Worm (Caenorhabditis elegans) whole organism, L4 larva: ENCODE results near the gene F59B10.2.

Experiments
- dve-1 ChIP-seq: sonication (generic microtip); optimal IDR thresholded peaks from 2 replicates; lab custom pipeline; 2017; ENCODE audit warnings: antibody characterized with exemption, mild to moderate bottlenecking, missing genetic modification characterization, missing compliant biosample characterization; ENCODE audit not compliant: insufficient read depth
- nhr-102 ChIP-seq: sonication (generic microtip); optimal IDR thresholded peaks from 2 replicates; lab custom pipeline; 2016; ENCODE audit warnings: mild to moderate bottlenecking, missing genetic modification characterization, moderate library complexity, missing compliant biosample characterization

- TF ChIP-seq nhr-102: no peak
- TF ChIP-seq dve-1 (tag; lab: Kevin White, UChicago): no peak
These were observed 45.3 kb upstream of the F59B10.2 start, which contains the start of gene mnk-1 for ce11 chrII:10554972-10555371.
